Fruit fly (Drosophila melanogaster): ENCODE measurements around the gene sw.

DNA sequence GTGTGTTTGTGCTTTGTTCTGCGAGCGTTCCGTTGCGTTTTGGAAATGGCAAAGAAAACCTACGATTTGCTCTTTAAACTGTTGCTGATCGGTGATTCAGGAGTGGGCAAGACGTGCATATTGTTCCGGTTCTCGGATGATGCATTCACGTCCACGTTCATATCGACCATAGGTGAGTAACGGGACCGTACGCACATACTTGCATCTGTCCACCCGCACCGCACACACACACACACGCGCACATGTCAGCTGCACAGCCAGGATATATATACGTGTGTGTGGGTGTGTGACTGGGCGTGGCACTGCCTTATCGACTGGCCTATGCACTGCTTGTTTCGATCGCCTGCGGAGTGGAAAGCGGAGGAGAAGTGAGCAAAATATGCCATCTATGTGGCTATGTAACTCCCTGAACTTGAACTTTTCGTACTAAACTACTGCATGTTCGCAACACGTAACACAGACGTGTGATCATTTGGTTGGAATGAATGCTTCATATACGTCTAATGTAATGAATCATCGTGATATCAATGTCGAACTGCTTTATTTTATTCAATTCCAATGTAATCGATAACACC is 15.5 kb upstream of the sw start:
- TF ChIP-seq CG8478 (optimal IDR thresholded peaks at IDR 0.05) (no peak), CTCF (optimal IDR thresholded peaks at IDR 0.05) (no peak)

Data from S2 (cell line).